Worm (Caenorhabditis elegans): ENCODE results near the gene C09E7.11.

Gene C09E7.11

DNA sequence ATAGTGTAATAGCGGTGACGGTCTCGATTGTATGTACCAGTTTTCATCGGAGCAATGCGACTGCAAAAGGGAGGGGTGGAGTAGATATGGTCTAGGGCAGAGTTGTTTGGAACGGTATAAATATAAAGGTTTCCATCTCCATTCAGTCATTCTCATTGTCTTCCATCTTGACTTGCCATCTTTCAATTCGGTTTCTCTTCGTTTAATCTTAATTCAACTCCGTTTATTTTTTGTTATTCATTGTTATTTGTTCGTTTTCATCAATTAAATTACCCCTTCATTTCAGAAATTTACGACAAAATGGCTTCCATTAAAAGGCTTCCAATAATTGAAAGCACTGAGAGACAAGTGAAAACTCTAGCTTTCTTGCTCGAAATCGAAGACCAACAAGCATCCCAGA, at the start of gene C09E7.11:
Gene C09E7.11, plus strand, starts transcription at position 301 of the 400 bp plus-strand sequence.
- TF ChIP-seq hmbx-1 (tag; optimal IDR thresholded peaks at IDR 0.05) (no peak), sea-1 (GFP tag; conservative IDR thresholded peaks at IDR 0.05) (no peak), hnd-1 (tag; optimal IDR thresholded peaks at IDR 0.05) (no peak), pes-1 (GFP tag; IDR thresholded peaks at IDR 0.05) (no peak), aly-1 (tag; optimal IDR thresholded peaks at IDR 0.05) (no peak), tra-4 (tag; optimal IDR thresholded peaks at IDR 0.05) (no peak), hmg-4 (GFP tag; optimal IDR thresholded peaks at IDR 0.05) (no peak), ceh-36 (tag; optimal IDR thresholded peaks at IDR 0.05) (no peak), ets-7 (tag; optimal IDR thresholded peaks at IDR 0.05) (no peak), ama-1 (optimal IDR thresholded peaks at IDR 0.05) (no peak), scrt-1 (GFP tag; IDR thresholded peaks at IDR 0.05) (no peak), flt-1 (GFP tag; IDR thresholded peaks at IDR 0.05) (no peak), tbx-37 (GFP tag; conservative IDR thresholded peaks at IDR 0.05) (no peak), F13C5.2 (tag; optimal IDR thresholded peaks at IDR 0.05) (no peak), ceh-13 (GFP tag; optimal IDR thresholded peaks at IDR 0.05) (no peak), B0310.2 (tag; optimal IDR thresholded peaks at IDR 0.05) (no peak), tbx-11 (GFP tag; IDR thresholded peaks at IDR 0.05) (no peak)

DNA sequence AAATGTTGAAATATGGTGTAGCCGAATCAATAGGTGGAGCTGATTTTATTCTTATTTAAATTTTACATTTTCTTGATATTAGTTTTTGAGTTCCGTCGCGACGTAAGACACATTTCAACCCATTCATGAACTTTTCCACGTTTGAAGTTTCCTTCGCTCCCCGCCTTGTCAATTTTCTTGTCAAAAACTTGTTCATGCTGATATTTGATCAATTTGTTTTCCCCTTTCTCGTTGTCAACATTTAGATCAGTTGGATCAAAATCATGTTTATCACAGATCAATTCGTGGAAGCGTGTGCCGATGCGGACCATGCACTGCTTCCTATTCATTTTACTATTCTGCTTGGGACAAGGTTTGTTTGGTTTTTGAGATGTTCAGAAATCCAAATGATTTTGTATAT, 48.3 kb upstream of the C09E7.11 start, which contains the start of gene chtb-2:
Gene chtb-2, plus strand, starts transcription at position 301 of the 400 bp plus-strand sequence.
- TF ChIP-seq sea-1 (GFP tag; conservative IDR thresholded peaks at IDR 0.05) (no peak), F13C5.2 (tag; optimal IDR thresholded peaks at IDR 0.05) (no peak), tra-4 (tag; optimal IDR thresholded peaks at IDR 0.05) (no peak), flt-1 (GFP tag; IDR thresholded peaks at IDR 0.05) (no peak), ceh-36 (tag; optimal IDR thresholded peaks at IDR 0.05) (no peak), ama-1 (optimal IDR thresholded peaks at IDR 0.05) (no peak), tbx-11 (GFP tag; IDR thresholded peaks at IDR 0.05) (no peak), tbx-37 (GFP tag; conservative IDR thresholded peaks at IDR 0.05) (no peak), hnd-1 (tag; optimal IDR thresholded peaks at IDR 0.05) (no peak), hmbx-1 (tag; optimal IDR thresholded peaks at IDR 0.05) (no peak), scrt-1 (GFP tag; IDR thresholded peaks at IDR 0.05) (no peak), ets-7 (tag; optimal IDR thresholded peaks at IDR 0.05) (no peak), aly-1 (tag; optimal IDR thresholded peaks at IDR 0.05) (no peak), B0310.2 (tag; optimal IDR thresholded peaks at IDR 0.05) (no peak), hmg-4 (GFP tag; optimal IDR thresholded peaks at IDR 0.05) (no peak), ceh-13 (GFP tag; optimal IDR thresholded peaks at IDR 0.05) (no peak), pes-1 (GFP tag; IDR thresholded peaks at IDR 0.05) (no peak)

ce11 chrIII:6488916-6489315, 42.3 kb upstream of the C09E7.11 start:
- TF ChIP-seq tbx-37 (GFP tag; conservative IDR thresholded peaks at IDR 0.05) = no peak
- no peak for TF ChIP-seq hmbx-1 (tag; optimal IDR thresholded peaks at IDR 0.05)
- TF ChIP-seq ceh-36 (tag; optimal IDR thresholded peaks at IDR 0.05) = no peak
- TF ChIP-seq hmg-4 (GFP tag; optimal IDR thresholded peaks at IDR 0.05) = no peak
- TF ChIP-seq sea-1 (GFP tag; conservative IDR thresholded peaks at IDR 0.05) = no peak
- TF ChIP-seq hnd-1 (tag; optimal IDR thresholded peaks at IDR 0.05) = no peak

- TF ChIP-seq scrt-1 (GFP tag; IDR thresholded peaks at IDR 0.05) = no peak
- no peak for TF ChIP-seq tra-4 (tag; optimal IDR thresholded peaks at IDR 0.05)
- no peak for TF ChIP-seq ceh-13 (GFP tag; optimal IDR thresholded peaks at IDR 0.05)
- TF ChIP-seq pes-1 (GFP tag; IDR thresholded peaks at IDR 0.05) = no peak
- no peak for TF ChIP-seq sea-1 (GFP tag; conservative IDR thresholded peaks at IDR 0.05)
Observed at ce11 chrIII:6489493-6489892, 41.7 kb upstream of the C09E7.11 start, which contains the start of gene rpt-3. Gene rpt-3 (plus strand): TSS chrIII:6489793.

- TF ChIP-seq pes-1 (GFP tag; IDR thresholded peaks at IDR 0.05) (no peak), ama-1 (optimal IDR thresholded peaks at IDR 0.05) (no peak), tbx-37 (GFP tag; conservative IDR thresholded peaks at IDR 0.05) (no peak), B0310.2 (tag; optimal IDR thresholded peaks at IDR 0.05) (no peak), sea-1 (GFP tag; conservative IDR thresholded peaks at IDR 0.05) (no peak), scrt-1 (GFP tag; IDR thresholded peaks at IDR 0.05) (no peak), hmbx-1 (tag; optimal IDR thresholded peaks at IDR 0.05) (no peak), ceh-13 (GFP tag; optimal IDR thresholded peaks at IDR 0.05) (no peak), hmg-4 (GFP tag; optimal IDR thresholded peaks at IDR 0.05) (no peak), ceh-36 (tag; optimal IDR thresholded peaks at IDR 0.05) (no peak), hnd-1 (tag; optimal IDR thresholded peaks at IDR 0.05) (no peak), F13C5.2 (tag; optimal IDR thresholded peaks at IDR 0.05) (no peak), tra-4 (tag; optimal IDR thresholded peaks at IDR 0.05) (no peak), flt-1 (GFP tag; IDR thresholded peaks at IDR 0.05) (no peak), tbx-11 (GFP tag; IDR thresholded peaks at IDR 0.05) (no peak), aly-1 (tag; optimal IDR thresholded peaks at IDR 0.05) (no peak), ets-7 (tag; optimal IDR thresholded peaks at IDR 0.05) (no peak)
Observed at ce11 chrIII:6490989-6491388, 40.2 kb upstream of the C09E7.11 start.

DNA sequence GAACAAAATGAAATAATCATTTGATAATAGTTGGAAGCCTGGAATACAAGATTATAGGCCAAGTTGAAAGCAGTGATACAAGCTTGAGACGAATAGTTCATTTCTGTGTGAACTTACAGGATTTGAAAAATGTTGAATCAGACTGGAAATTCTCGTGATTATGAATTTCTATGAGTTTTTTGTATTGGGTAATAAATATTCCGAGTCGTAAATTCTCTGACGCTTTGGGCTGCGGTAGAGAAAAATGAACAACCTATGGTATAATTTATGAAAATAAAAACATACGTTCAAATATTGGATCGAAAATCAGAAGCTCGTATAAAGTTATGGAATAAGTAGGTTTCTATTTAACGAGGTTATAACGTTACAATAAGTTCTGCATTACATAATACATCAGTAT, 38.4 kb upstream of the C09E7.11 start, which contains the start of gene srb-11:
Gene srb-11, minus strand, starts transcription at position 101 of the 400 bp plus-strand sequence.
- no peak for TF ChIP-seq tbx-37 (GFP tag; conservative IDR thresholded peaks at IDR 0.05)
- TF ChIP-seq flt-1 (GFP tag; IDR thresholded peaks at IDR 0.05) = no peak
- no peak for TF ChIP-seq ama-1 (optimal IDR thresholded peaks at IDR 0.05)
- no peak for TF ChIP-seq hmbx-1 (tag; optimal IDR thresholded peaks at IDR 0.05)
- TF ChIP-seq ceh-36 (tag; optimal IDR thresholded peaks at IDR 0.05) = no peak
- TF ChIP-seq ets-7 (tag; optimal IDR thresholded peaks at IDR 0.05) = no peak
- TF ChIP-seq hmg-4 (GFP tag; optimal IDR thresholded peaks at IDR 0.05) = no peak
- no peak for TF ChIP-seq F13C5.2 (tag; optimal IDR thresholded peaks at IDR 0.05)
- TF ChIP-seq hnd-1 (tag; optimal IDR thresholded peaks at IDR 0.05) = no peak
- TF ChIP-seq sea-1 (GFP tag; conservative IDR thresholded peaks at IDR 0.05) = no peak
- no peak for TF ChIP-seq tbx-11 (GFP tag; IDR thresholded peaks at IDR 0.05)

DNA sequence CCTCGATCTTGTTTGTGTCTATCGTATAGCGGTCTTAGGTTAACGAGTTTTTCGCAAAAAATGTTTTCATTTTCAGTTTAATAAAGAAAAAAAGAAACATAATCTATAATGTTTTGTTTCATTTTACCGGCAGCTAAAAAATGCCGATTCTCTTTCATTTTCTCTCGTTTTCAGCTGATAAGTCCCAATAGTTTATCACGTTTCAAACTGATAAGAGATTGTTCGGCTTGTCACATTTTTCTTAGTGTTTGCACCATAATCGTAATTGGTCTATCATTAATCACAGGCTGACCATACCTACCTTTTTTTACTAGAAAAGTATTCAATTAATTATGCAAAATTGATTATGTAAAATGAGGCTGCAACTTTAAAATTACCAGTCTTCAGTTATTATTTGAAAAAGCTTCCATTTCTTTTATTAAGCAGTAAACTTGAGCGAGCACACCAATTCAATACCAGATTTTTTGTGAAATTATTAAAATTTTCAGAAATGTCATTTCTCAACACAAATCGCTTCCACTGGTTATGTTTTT, 35.9 kb upstream of the C09E7.11 start, which contains the start of gene F23F12.13:
Gene F23F12.13, plus strand, starts transcription at position 483 of the 533 bp plus-strand sequence.
- TF ChIP-seq B0310.2 (tag; optimal IDR thresholded peaks at IDR 0.05) (no peak), pes-1 (GFP tag; IDR thresholded peaks at IDR 0.05) (no peak)
